Worm (Caenorhabditis elegans): Measurements from ENCODE around the gene ZC412.5.

DNA sequence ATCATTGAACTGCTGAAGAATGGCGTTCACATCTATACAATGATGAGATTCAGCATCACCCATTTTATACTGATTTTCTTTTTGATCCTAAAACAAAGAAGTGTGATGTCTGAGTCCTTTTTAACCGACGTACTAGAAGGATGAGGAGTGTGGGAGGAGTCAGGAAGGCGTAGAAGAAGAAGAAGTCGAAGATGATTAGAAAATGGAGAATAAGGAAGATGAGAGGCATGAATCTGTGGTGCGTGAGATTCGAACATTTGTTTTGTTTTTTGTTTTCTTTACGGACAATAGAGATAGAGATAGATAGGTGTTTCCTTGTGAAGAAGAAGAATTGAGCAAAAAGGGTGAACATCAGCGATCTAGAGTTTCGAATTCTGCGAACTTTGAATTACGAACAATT, 16.8 kb downstream of the ZC412.5 start, which contains the start of gene npr-13:
- TF ChIP-seq elt-3 (tag; optimal IDR thresholded peaks at IDR 0.05): no peak
- no peak for TF ChIP-seq unc-62 (GFP tag; optimal IDR thresholded peaks at IDR 0.05)
- no peak for TF ChIP-seq unc-39 (tag; optimal IDR thresholded peaks at IDR 0.05)
- no peak for TF ChIP-seq eor-1 (tag; optimal IDR thresholded peaks at IDR 0.05)
- TF ChIP-seq ztf-11 (tag; optimal IDR thresholded peaks at IDR 0.05): no peak

Data from whole organism, L3 larva.